Fruit fly (Drosophila melanogaster): ENCODE measurements around the gene Nckx30C.

The Nckx30C gene

dm6 chr2L:9692364-9693348 lies 53.6 kb downstream of the Nckx30C start:
- TF ChIP-seq noc (tag; optimal IDR thresholded peaks at IDR 0.05): peak; percentile 67

- TF ChIP-seq noc (tag; optimal IDR thresholded peaks at IDR 0.05): peak; percentile 5
Observed at dm6 chr2L:9691230-9691629, 55.1 kb downstream of the Nckx30C start.

dm6 chr2L:9690550-9691197 lies 55.6 kb downstream of the Nckx30C start:
- no peak for TF ChIP-seq noc (tag; optimal IDR thresholded peaks at IDR 0.05)

dm6 chr2L:9685993-9686392 lies 60.3 kb downstream of the Nckx30C start:
- no peak for TF ChIP-seq noc (tag; optimal IDR thresholded peaks at IDR 0.05)

- no peak for TF ChIP-seq noc (tag; optimal IDR thresholded peaks at IDR 0.05)
Observed at dm6 chr2L:9685184-9685583, 61.1 kb downstream of the Nckx30C start.

- no peak for TF ChIP-seq noc (tag; optimal IDR thresholded peaks at IDR 0.05)
Observed at dm6 chr2L:9684108-9684507, 62.2 kb downstream of the Nckx30C start.

- TF ChIP-seq noc (tag; optimal IDR thresholded peaks at IDR 0.05): no peak
Observed at dm6 chr2L:9679789-9680188, 66.5 kb downstream of the Nckx30C start.

- no peak for TF ChIP-seq noc (tag; optimal IDR thresholded peaks at IDR 0.05)
Observed at dm6 chr2L:9677101-9677500, 69.2 kb downstream of the Nckx30C start.

dm6 chr2L:9673235-9673634 lies 73.1 kb downstream of the Nckx30C start:
- TF ChIP-seq noc (tag; optimal IDR thresholded peaks at IDR 0.05): no peak

- TF ChIP-seq noc (tag; optimal IDR thresholded peaks at IDR 0.05): no peak
Observed at dm6 chr2L:9672246-9672645, 74.0 kb downstream of the Nckx30C start.

dm6 chr2L:9670909-9671422 lies 75.3 kb downstream of the Nckx30C start:
- peak; percentile 40 for TF ChIP-seq noc (tag; optimal IDR thresholded peaks at IDR 0.05)

- no peak for TF ChIP-seq noc (tag; optimal IDR thresholded peaks at IDR 0.05)
Observed at dm6 chr2L:9669354-9669753, 76.9 kb downstream of the Nckx30C start.

- TF ChIP-seq noc (tag; optimal IDR thresholded peaks at IDR 0.05): no peak
Observed at dm6 chr2L:9662977-9663376, 83.3 kb downstream of the Nckx30C start.

Data from whole organism, larva.